Worm (Caenorhabditis elegans): Measurements from ENCODE around the gene mett-10.

- TF ChIP-seq ztf-11 (tag; optimal IDR thresholded peaks at IDR 0.05) (no peak), skn-1 (tag; optimal IDR thresholded peaks at IDR 0.05) (no peak), daf-19 (GFP tag; conservative IDR thresholded peaks at IDR 0.05) (no peak), nhr-76 (tag; optimal IDR thresholded peaks at IDR 0.05) (no peak), nhr-77 (tag; optimal IDR thresholded peaks at IDR 0.05) (no peak), lir-3 (tag; optimal IDR thresholded peaks at IDR 0.05) (no peak), unc-62 (GFP tag; optimal IDR thresholded peaks at IDR 0.05 in 1 of 2) (no peak), unc-62 (tag; optimal IDR thresholded peaks at IDR 0.05) (no peak), F37D6.2 (tag; optimal IDR thresholded peaks at IDR 0.05) (no peak), zip-11 (GFP tag; IDR thresholded peaks at IDR 0.05) (no peak), gei-8 (GFP tag; optimal IDR thresholded peaks at IDR 0.05) (no peak), nhr-10 (tag; optimal IDR thresholded peaks at IDR 0.05) (no peak)
Measured at ce11 chrIII:10076042-10076441, 38.8 kb upstream of the mett-10 start.

Measured in whole organism, L4 larva.